Worm (Caenorhabditis elegans): Measurements from ENCODE around the gene clec-34.

DNA sequence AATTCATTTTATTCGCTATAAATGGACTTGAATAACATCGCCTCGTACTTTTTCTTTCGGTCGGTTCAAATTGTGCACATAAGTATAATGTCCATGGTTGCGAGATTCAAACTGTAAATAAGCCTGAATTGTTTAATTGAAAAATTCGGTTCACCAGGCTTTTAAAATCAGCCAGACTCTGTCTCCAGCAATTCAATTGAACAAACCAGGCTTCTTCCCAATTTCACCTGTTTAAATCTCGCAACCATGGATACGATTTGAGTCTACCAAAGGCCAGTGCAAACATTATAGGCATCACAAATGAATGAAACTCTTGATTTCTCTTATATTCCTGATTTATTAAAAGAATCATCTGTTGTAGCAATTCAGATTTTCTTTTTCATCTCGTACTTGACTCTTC lies 4.0 kb upstream of the clec-34 start, which contains the start of gene srz-100:
- TF ChIP-seq him-1 (tag; optimal IDR thresholded peaks at IDR 0.05): no peak
- no peak for TF ChIP-seq W03F9.2 (tag; optimal IDR thresholded peaks at IDR 0.05)
- no peak for TF ChIP-seq dao-5 (tag; optimal IDR thresholded peaks at IDR 0.05)

Measured in whole organism, L4/young adult.